Worm (Caenorhabditis elegans): ENCODE measurements around the gene fbxa-12.

ce11 chrIII:2258863-2259262 lies 39.4 kb downstream of the fbxa-12 start, which contains the start of gene fbxa-43:
- TF ChIP-seq sptf-2 (GFP tag; optimal IDR thresholded peaks at IDR 0.05) (no peak), snpc-4 (GFP tag; optimal IDR thresholded peaks at IDR 0.05) (no peak), snpc-4 (tag; optimal IDR thresholded peaks at IDR 0.05) (no peak), attf-6 (GFP tag; IDR thresholded peaks at IDR 0.05) (no peak), mes-4 (tag; optimal IDR thresholded peaks at IDR 0.05) (no peak), F23B12.7 (tag; optimal IDR thresholded peaks at IDR 0.05; ENCODE audit: insufficient read depth) (no peak), mel-28 (tag; optimal IDR thresholded peaks at IDR 0.05; ENCODE audit: borderline replicate concordance) (no peak), ztf-6 (GFP tag; IDR thresholded peaks at IDR 0.05) (no peak)
